Worm (Caenorhabditis elegans): ENCODE data around the gene srj-19.

srj-19 gene

ce11 chrV:2608352-2608751, 37.8 kb upstream of the srj-19 start, which contains the start of gene acr-17:
Gene acr-17 (plus strand): TSS chrV:2608652.
- TF ChIP-seq hlh-4 (tag; optimal IDR thresholded peaks at IDR 0.05) (no peak), unc-30 (tag; optimal IDR thresholded peaks at IDR 0.05) (no peak), grh-1 (GFP tag; IDR thresholded peaks at IDR 0.05) (no peak), nhr-237 (tag; optimal IDR thresholded peaks at IDR 0.05) (no peak), egl-27 (tag; optimal IDR thresholded peaks at IDR 0.05) (no peak), blmp-1 (tag; optimal IDR thresholded peaks at IDR 0.05) (no peak), sox-4 (tag; optimal IDR thresholded peaks at IDR 0.05) (no peak), elt-2 (tag; optimal IDR thresholded peaks at IDR 0.05) (no peak), C04F5.9 (tag; optimal IDR thresholded peaks at IDR 0.05) (no peak), nhr-12 (tag; optimal IDR thresholded peaks at IDR 0.05) (no peak)

ce11 chrV:2603056-2603455, 32.5 kb upstream of the srj-19 start, which contains the start of gene F53E10.6:
Gene F53E10.6 (minus strand): TSS chrV:2603063.
- no peak for TF ChIP-seq sptf-1 (tag; optimal IDR thresholded peaks at IDR 0.05)
- peak in 1 of 2 experiments; percentile 66 for TF ChIP-seq ztf-11 (tag; optimal IDR thresholded peaks at IDR 0.05)
- peak in 1 of 3 experiments; percentile 39 for TF ChIP-seq ceh-82 (tag; optimal IDR thresholded peaks at IDR 0.05)
- TF ChIP-seq fkh-10 (GFP tag; optimal IDR thresholded peaks at IDR 0.05), result no peak
- no peak for TF ChIP-seq Y116A8C.19 (tag; optimal IDR thresholded peaks at IDR 0.05; ENCODE audit: borderline replicate concordance)
- TF ChIP-seq egl-13 (tag; optimal IDR thresholded peaks at IDR 0.05), result no peak
- no peak for TF ChIP-seq elt-3 (tag; optimal IDR thresholded peaks at IDR 0.05)
- no peak for TF ChIP-seq ztf-4 (tag; optimal IDR thresholded peaks at IDR 0.05)
- TF ChIP-seq nhr-20 (tag; optimal IDR thresholded peaks at IDR 0.05), result peak; percentile 27
- TF ChIP-seq hpl-2 (GFP tag; optimal IDR thresholded peaks at IDR 0.05), result no peak
- peak; percentile 77 for TF ChIP-seq nhr-85 (tag)
- TF ChIP-seq snu-23 (GFP tag; optimal IDR thresholded peaks at IDR 0.05), result peak; percentile 39
- TF ChIP-seq nhr-11 (tag; optimal IDR thresholded peaks at IDR 0.05), result no peak
- no peak for TF ChIP-seq ceh-88 (GFP tag; IDR thresholded peaks at IDR 0.05)
- TF ChIP-seq nhr-84 (tag; optimal IDR thresholded peaks at IDR 0.05), result no peak
- TF ChIP-seq fkh-8 (tag; optimal IDR thresholded peaks at IDR 0.05), result peak; percentile 8
- no peak for TF ChIP-seq pag-3 (tag; optimal IDR thresholded peaks at IDR 0.05; ENCODE audit: borderline replicate concordance, insufficient read depth)
- no peak for TF ChIP-seq hlh-4 (tag; optimal IDR thresholded peaks at IDR 0.05)
- TF ChIP-seq nhr-76 (tag; optimal IDR thresholded peaks at IDR 0.05), result no peak
- TF ChIP-seq hlh-17 (GFP tag; optimal IDR thresholded peaks at IDR 0.05; ENCODE audit: borderline replicate concordance), result no peak
- TF ChIP-seq efl-3 (GFP tag; optimal IDR thresholded peaks at IDR 0.05), result no peak
- no peak for TF ChIP-seq pqm-1 (tag; optimal IDR thresholded peaks at IDR 0.05)
- peak; percentile 52 for TF ChIP-seq nhr-90 (tag; optimal IDR thresholded peaks at IDR 0.05; ENCODE audit: poor library complexity)
- TF ChIP-seq dpl-1 (GFP tag; optimal IDR thresholded peaks at IDR 0.05), result peak; percentile 80 to 91 (median 89)
- no peak for TF ChIP-seq ama-1 (optimal IDR thresholded peaks at IDR 0.05)
- peak; percentile 21 for TF ChIP-seq elt-2 (tag; optimal IDR thresholded peaks at IDR 0.05)
- no peak for TF ChIP-seq pax-3 (tag; optimal IDR thresholded peaks at IDR 0.05)
- no peak for TF ChIP-seq fos-1 (tag; optimal IDR thresholded peaks at IDR 0.05)
- no peak for TF ChIP-seq nhr-77 (tag; optimal IDR thresholded peaks at IDR 0.05)
- no peak for TF ChIP-seq unc-130 (tag; optimal IDR thresholded peaks at IDR 0.05)
- TF ChIP-seq isw-1 (GFP tag; IDR thresholded peaks at IDR 0.05), result peak; percentile 28; the same call in 1 of the 2 replicates
- no peak for TF ChIP-seq ceh-63 (GFP tag; optimal IDR thresholded peaks at IDR 0.05)
- TF ChIP-seq rnt-1 (tag; optimal IDR thresholded peaks at IDR 0.05), result peak; percentile 94
- TF ChIP-seq swsn-7 (tag; optimal IDR thresholded peaks at IDR 0.05), result peak; percentile 15
- TF ChIP-seq nhr-19 (GFP tag; conservative IDR thresholded peaks at IDR 0.05), result peak; percentile 20; the same call in 1 of the 2 replicates
- TF ChIP-seq vab-15 (tag; optimal IDR thresholded peaks at IDR 0.05), result no peak
- peak; percentile 83 for TF ChIP-seq ceh-90 (tag; optimal IDR thresholded peaks at IDR 0.05)
- no peak for TF ChIP-seq nhr-237 (tag; optimal IDR thresholded peaks at IDR 0.05)
- peak; percentile 35 for TF ChIP-seq snpc-4 (tag; optimal IDR thresholded peaks at IDR 0.05)
- peak; percentile 12 for TF ChIP-seq blmp-1 (tag; optimal IDR thresholded peaks at IDR 0.05)
- peak; percentile 40 for TF ChIP-seq mep-1 (tag; optimal IDR thresholded peaks at IDR 0.05)
- no peak for TF ChIP-seq tlp-1 (tag; optimal IDR thresholded peaks at IDR 0.05)
- no peak for TF ChIP-seq grh-1 (GFP tag; IDR thresholded peaks at IDR 0.05)
- no peak for TF ChIP-seq jun-1 (tag; optimal IDR thresholded peaks at IDR 0.05)
- TF ChIP-seq lin-15B (tag; optimal IDR thresholded peaks at IDR 0.05), result no peak
- TF ChIP-seq C16A3.4 (tag; optimal IDR thresholded peaks at IDR 0.05), result no peak

Measured in whole organism, L1 larva.